Worm (Caenorhabditis elegans) whole organism, L4/young adult: Measurements from ENCODE around the gene lido-6.

Source experiments
- W03F9.2 ChIP-seq: fragments of 150-350 bp; optimal IDR thresholded peaks from 2 replicates; lab custom pipeline; 2014; ENCODE audit warnings: missing biosample characterization, missing genetic modification characterization
- dao-5 ChIP-seq: sonication (generic microtip); optimal IDR thresholded peaks from 2 replicates; lab custom pipeline; 2016; ENCODE audit warnings: missing genotype, missing genetic modification characterization, moderate library complexity, missing compliant biosample characterization
- him-1 ChIP-seq: sonication (generic microtip); optimal IDR thresholded peaks from 2 replicates; lab custom pipeline; 2016; ENCODE audit warnings: missing genotype, missing genetic modification reagents, missing genetic modification characterization, missing compliant biosample characterization

- TF ChIP-seq him-1 (tag; lab: Kevin White, UChicago) (no peak), dao-5 (tag; lab: Kevin White, UChicago) (no peak), W03F9.2 (no peak)
These were observed 22.6 kb downstream of the lido-6 start, which contains the start of gene sod-3 for ce11 chrX:17092416-17092815.
